Worm (Caenorhabditis elegans) whole organism, L4 larva: ENCODE measurements around the gene pyc-1.

Source experiments
- D1046.2 ChIP-seq: fragments of 200-800 bp; sonication (Bioruptor generic); IDR thresholded peaks from 2 replicates; pipeline ENCODE4 v1.3.6; 2022; ENCODE audit warnings: missing genetic modification characterization, missing compliant biosample characterization
- F10B5.3 ChIP-seq: sonication (generic microtip); optimal IDR thresholded peaks from 2 replicates; lab custom pipeline; 2016; ENCODE audit warnings: mild to moderate bottlenecking, missing genetic modification characterization, missing compliant biosample characterization
- F44E2.7 ChIP-seq: fragments of 200-800 bp; sonication (Bioruptor generic); IDR thresholded peaks from 2 replicates; pipeline ENCODE4 v2.1.2; 2022; ENCODE audit warnings: missing genetic modification characterization, missing compliant biosample characterization
- R02D3.7 ChIP-seq: fragments of 150-350 bp; sonication (generic microtip); optimal IDR thresholded peaks from 3 replicates; lab custom pipeline; 2014; ENCODE audit warnings: missing biosample characterization, missing genetic modification characterization
- T26A8.4 ChIP-seq: fragments of 200-800 bp; sonication (Bioruptor generic); IDR thresholded peaks from 2 replicates; pipeline ENCODE4 v1.3.6; 2022; ENCODE audit warnings: missing genetic modification characterization, missing compliant biosample characterization
- Y105C5A.15 ChIP-seq: fragments of 200-800 bp; sonication (Bioruptor generic); IDR thresholded peaks from 2 replicates; pipeline ENCODE4 v1.3.6; 2022; ENCODE audit warnings: missing genetic modification characterization, missing compliant biosample characterization
- Y48G9A.11 ChIP-seq: fragments of 200-800 bp; sonication (Bioruptor generic); IDR thresholded peaks from 2 replicates; pipeline ENCODE4 v1.3.6; 2022; ENCODE audit warnings: missing genetic modification reagents, missing genetic modification characterization, missing compliant biosample characterization
- aha-1 ChIP-seq: fragments of 150-350 bp; peaks from one replicate; lab custom pipeline; 2014; ENCODE audit warnings: missing biosample characterization, missing genetic modification characterization
- aly-2 ChIP-seq: sonication (generic microtip); optimal IDR thresholded peaks from 2 replicates; lab custom pipeline; 2018; ENCODE audit warnings: missing biosample characterization, missing genetic modification characterization
- ama-1 ChIP-seq: fragments of 150-350 bp; optimal IDR thresholded peaks from 2 replicates; lab custom pipeline; 2014; ENCODE audit warnings: inconsistent platforms, mixed read lengths
- arid-1 ChIP-seq: fragments of 200-800 bp; sonication (Bioruptor generic); conservative IDR thresholded peaks from 2 replicates; pipeline ENCODE4 v1.3.6; 2022; ENCODE audit warnings: missing genetic modification reagents, missing genetic modification characterization, missing compliant biosample characterization
- attf-4 ChIP-seq: sonication (generic microtip); optimal IDR thresholded peaks from 3 replicates; lab custom pipeline; 2017; ENCODE audit warnings: missing biosample characterization, missing genetic modification characterization
- ceh-82 ChIP-seq: sonication (generic microtip); optimal IDR thresholded peaks from 2 replicates; lab custom pipeline; 2017; ENCODE audit warnings: missing biosample characterization, missing genetic modification characterization
- ctbp-1 ChIP-seq: fragments of 200-800 bp; sonication (Bioruptor generic); IDR thresholded peaks from 2 replicates; pipeline ENCODE4 v1.3.6; 2022; ENCODE audit warnings: missing genetic modification reagents, missing genetic modification characterization, missing compliant biosample characterization
- daf-12 ChIP-seq: fragments of 150-350 bp; optimal IDR thresholded peaks from 2 replicates; lab custom pipeline; 2014; ENCODE audit warnings: missing biosample characterization, missing genetic modification reagents, missing genetic modification characterization
- daf-16 ChIP-seq, 3 experiments: sonication (generic microtip); optimal IDR thresholded peaks; 2 replicates each; lab custom pipeline; 2016 to 2017; ENCODE audit warnings: missing genetic modification characterization in 3 of 3, missing genetic modification reagents in 3 of 3, mild to moderate bottlenecking in 2 of 3, missing compliant biosample characterization in 2 of 3, missing biosample characterization in 1 of 3, moderate library complexity in 1 of 3
- daf-19 ChIP-seq: fragments of 200-800 bp; sonication (Bioruptor generic); conservative IDR thresholded peaks from 2 replicates; pipeline ENCODE4 v1.3.6; 2022; ENCODE audit warnings: missing genetic modification characterization, missing compliant biosample characterization
- daf-8 ChIP-seq: fragments of 200-800 bp; sonication (Bioruptor generic); IDR thresholded peaks from 2 replicates; pipeline ENCODE4 v1.3.6; 2022; ENCODE audit warnings: missing genetic modification characterization, missing compliant biosample characterization
- dmd-8 ChIP-seq: fragments of 200-800 bp; sonication (Bioruptor generic); IDR thresholded peaks from 2 replicates; pipeline ENCODE4 v1.3.6; 2022; ENCODE audit warnings: missing genetic modification characterization, missing compliant biosample characterization
- dpl-1 ChIP-seq: fragments of 150-350 bp; optimal IDR thresholded peaks from 2 replicates; lab custom pipeline; 2014; ENCODE audit warnings: missing biosample characterization, missing genetic modification reagents, missing genetic modification characterization
- dve-1 ChIP-seq: sonication (generic microtip); optimal IDR thresholded peaks from 2 replicates; lab custom pipeline; 2017; ENCODE audit warnings: antibody characterized with exemption, mild to moderate bottlenecking, missing genetic modification characterization, missing compliant biosample characterization; ENCODE audit not compliant: insufficient read depth
- gei-8 ChIP-seq: fragments of 200-800 bp; sonication (Bioruptor generic); optimal IDR thresholded peaks from 2 replicates; lab custom pipeline; 2018; ENCODE audit warnings: mild to moderate bottlenecking, missing genetic modification characterization, missing compliant biosample characterization
- hlh-11 ChIP-seq: fragments of 200-800 bp; sonication (Bioruptor generic); optimal IDR thresholded peaks from 2 replicates; lab custom pipeline; 2018; ENCODE audit warnings: mild to moderate bottlenecking, missing genetic modification characterization, missing compliant biosample characterization
- hlh-30 ChIP-seq: sonication (generic microtip); optimal IDR thresholded peaks from 2 replicates; lab custom pipeline; 2017; ENCODE audit warnings: antibody characterized with exemption, mild to moderate bottlenecking, missing genetic modification characterization, missing compliant biosample characterization; ENCODE audit not compliant: insufficient read depth
- hmg-1.1 ChIP-seq: fragments of 200-800 bp; sonication (Bioruptor generic); IDR thresholded peaks from 2 replicates; pipeline ENCODE4 v1.3.6; 2022; ENCODE audit warnings: missing genetic modification reagents, missing genetic modification characterization, missing compliant biosample characterization
- jun-1 ChIP-seq: fragments of 150-350 bp; optimal IDR thresholded peaks from 2 replicates; lab custom pipeline; 2014; ENCODE audit warnings: missing biosample characterization, missing genetic modification reagents, missing genetic modification characterization
- lin-1 ChIP-seq: fragments of 200-800 bp; sonication (Bioruptor generic); IDR thresholded peaks from 2 replicates; pipeline ENCODE4 v1.3.6; 2022; ENCODE audit warnings: missing genetic modification reagents, missing genetic modification characterization, missing compliant biosample characterization
- lin-13 ChIP-seq: fragments of 150-350 bp; optimal IDR thresholded peaks from 2 replicates; lab custom pipeline; 2014; ENCODE audit warnings: missing biosample characterization, missing genetic modification reagents, missing genetic modification characterization
- lin-15B ChIP-seq: fragments of 150-350 bp; sonication (generic microtip); optimal IDR thresholded peaks from 3 replicates; lab custom pipeline; 2014; ENCODE audit warnings: missing biosample characterization, missing genetic modification characterization
- madf-9 ChIP-seq: fragments of 200-800 bp; sonication (Bioruptor generic); conservative IDR thresholded peaks from 2 replicates; pipeline ENCODE4 v1.3.6; 2022; ENCODE audit warnings: missing genetic modification reagents, missing genetic modification characterization, missing compliant biosample characterization
- mep-1 ChIP-seq: fragments of 150-350 bp; sonication (generic microtip); optimal IDR thresholded peaks from 3 replicates; lab custom pipeline; 2014; ENCODE audit warnings: missing biosample characterization, missing genetic modification characterization
- mes-2 ChIP-seq: sonication (generic microtip); optimal IDR thresholded peaks from 2 replicates; lab custom pipeline; 2016; ENCODE audit warnings: missing genotype, mild to moderate bottlenecking, missing genetic modification characterization, missing compliant biosample characterization; ENCODE audit not compliant: poor library complexity, severe bottlenecking
- mxl-2 ChIP-seq: fragments of 200-800 bp; sonication (Bioruptor generic); conservative IDR thresholded peaks from 2 replicates; pipeline ENCODE4 v1.3.6; 2022; ENCODE audit warnings: missing genetic modification reagents, missing genetic modification characterization, missing compliant biosample characterization
- nhr-10 ChIP-seq: fragments of 150-350 bp; optimal IDR thresholded peaks from 2 replicates; lab custom pipeline; 2014; ENCODE audit warnings: missing biosample characterization, missing genetic modification characterization
- nhr-111 ChIP-seq: fragments of 200-800 bp; sonication (Bioruptor generic); optimal IDR thresholded peaks from 2 replicates; lab custom pipeline; 2018; ENCODE audit warnings: mild to moderate bottlenecking, missing genetic modification characterization, missing compliant biosample characterization
- nhr-25 ChIP-seq: sonication (generic microtip); optimal IDR thresholded peaks from 2 replicates; lab custom pipeline; 2017; ENCODE audit warnings: missing genetic modification characterization, mild to moderate bottlenecking, missing compliant biosample characterization, antibody characterized with exemption, moderate library complexity, borderline replicate concordance; ENCODE audit not compliant: insufficient read depth
- nhr-41 ChIP-seq: fragments of 200-800 bp; sonication (Bioruptor generic); IDR thresholded peaks from 2 replicates; pipeline ENCODE4 v1.3.6; 2022; ENCODE audit warnings: missing genetic modification reagents, missing genetic modification characterization, missing compliant biosample characterization
- nhr-42 ChIP-seq: fragments of 200-800 bp; sonication (Bioruptor generic); IDR thresholded peaks from 2 replicates; pipeline ENCODE4 v1.3.6; 2022; ENCODE audit warnings: missing genetic modification characterization, missing compliant biosample characterization
- nhr-48 ChIP-seq: sonication (generic microtip); optimal IDR thresholded peaks from 2 replicates; lab custom pipeline; 2016; ENCODE audit warnings: mild to moderate bottlenecking, missing genetic modification characterization, missing compliant biosample characterization
- nhr-76 ChIP-seq: fragments of 150-350 bp; optimal IDR thresholded peaks from 2 replicates; lab custom pipeline; 2014; ENCODE audit warnings: missing biosample characterization, missing genetic modification characterization
- pha-4 ChIP-seq, 2 experiments: fragments of 150-350 bp in 1 of 2; fragments of 200-800 bp in 1 of 2; sonication (Bioruptor generic) in 1 of 2; IDR thresholded peaks in 1 of 2; optimal IDR thresholded peaks in 1 of 2; 2 replicates each; pipeline versions ENCODE4 v1.3.6 to Lab custom; 2014 to 2022; ENCODE audit warnings: missing genetic modification characterization in 2 of 2, missing genetic modification reagents in 2 of 2, missing biosample characterization in 1 of 2, missing compliant biosample characterization in 1 of 2
- pqm-1 ChIP-seq: sonication (generic microtip); optimal IDR thresholded peaks from 2 replicates; lab custom pipeline; 2017; ENCODE audit warnings: missing biosample characterization, missing genetic modification characterization
- spr-3 ChIP-seq: fragments of 200-800 bp; sonication (Bioruptor generic); optimal IDR thresholded peaks from 2 replicates; lab custom pipeline; 2018; ENCODE audit warnings: mild to moderate bottlenecking, missing genetic modification characterization, missing compliant biosample characterization
- tag-97 ChIP-seq: fragments of 200-800 bp; sonication (Bioruptor generic); IDR thresholded peaks from 2 replicates; pipeline ENCODE4 v1.3.6; 2022; ENCODE audit warnings: missing genetic modification characterization, missing compliant biosample characterization
- tra-1 ChIP-seq: fragments of 200-800 bp; sonication (Bioruptor generic); IDR thresholded peaks from 2 replicates; pipeline ENCODE4 v1.3.6; 2022; ENCODE audit warnings: missing genetic modification reagents, missing genetic modification characterization, missing compliant biosample characterization
- vab-7 ChIP-seq: fragments of 200-800 bp; sonication (Bioruptor generic); IDR thresholded peaks from 2 replicates; pipeline ENCODE4 v1.3.6; 2022; ENCODE audit warnings: missing genetic modification reagents, missing genetic modification characterization, missing compliant biosample characterization
- zfp-3 ChIP-seq: fragments of 200-800 bp; sonication (Bioruptor generic); conservative IDR thresholded peaks from 2 replicates; pipeline ENCODE4 v1.3.6; 2022; ENCODE audit warnings: missing genetic modification reagents, missing genetic modification characterization, missing compliant biosample characterization
- zip-11 ChIP-seq: fragments of 200-800 bp; sonication (Bioruptor generic); IDR thresholded peaks from 2 replicates; pipeline ENCODE4 v1.3.6; 2022; ENCODE audit warnings: missing genetic modification characterization, missing compliant biosample characterization
- zip-2 ChIP-seq: fragments of 150-350 bp; optimal IDR thresholded peaks from 2 replicates; lab custom pipeline; 2014; ENCODE audit warnings: missing biosample characterization, missing genetic modification characterization
- ztf-7 ChIP-seq: fragments of 150-350 bp; optimal IDR thresholded peaks from 2 replicates; lab custom pipeline; 2014; ENCODE audit warnings: missing biosample characterization, missing genetic modification characterization

pyc-1 gene

DNA sequence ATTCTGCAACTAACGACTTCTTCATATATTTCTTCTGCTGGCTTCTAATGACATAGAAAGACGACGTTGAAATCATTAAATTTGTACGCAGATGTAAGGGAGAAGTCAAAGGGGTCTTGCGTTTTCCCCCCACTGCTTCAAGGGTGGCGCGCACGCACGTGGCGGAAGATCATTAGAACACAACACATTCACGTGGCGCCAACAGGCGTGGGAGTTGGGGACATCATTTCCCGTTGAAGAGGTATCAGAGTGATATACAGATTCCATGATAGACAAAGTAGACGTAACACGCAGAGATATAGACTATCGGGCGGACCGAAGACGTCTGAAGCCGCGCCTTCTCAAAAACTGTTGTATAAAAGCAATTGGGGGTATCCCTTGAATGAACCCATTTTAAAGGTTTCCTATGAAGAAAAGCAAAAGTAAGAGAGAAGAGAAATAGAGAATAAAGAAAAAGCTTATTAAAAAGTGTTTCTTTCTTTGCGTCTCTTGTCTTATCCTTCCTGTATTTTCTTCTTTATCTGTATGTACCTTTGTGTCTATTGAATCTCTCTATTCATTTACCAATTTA is 23.0 kb downstream of the pyc-1 start (continued):
- TF ChIP-seq jun-1 (tag; lab: Kevin White, UChicago) (peak; percentile 49), zip-2 (tag; lab: Kevin White, UChicago) (no peak), dmd-8 (no peak), nhr-76 (no peak), aha-1 (tag; lab: Kevin White, UChicago) (no peak), mxl-2 (peak; percentile 94), mep-1 (tag; lab: Kevin White, UChicago) (peak; percentile 49), lin-13 (no peak), vab-7 (GFP tag; lab: Robert Waterston, UW) (no peak), daf-8 (GFP tag; lab: Robert Waterston, UW) (no peak), hlh-30 (tag; lab: Kevin White, UChicago) (peak; percentile 82), nhr-42 (no peak), Y105C5A.15 (GFP tag; lab: Robert Waterston, UW) (no peak), ztf-7 (no peak), nhr-48 (tag; lab: Kevin White, UChicago) (peak; percentile 99), gei-8 (peak; percentile 11), ama-1 (lab: Kevin White, UChicago) (no peak), Y48G9A.11 (GFP tag; lab: Robert Waterston, UW) (no peak), nhr-111 (GFP tag; lab: Kevin White, UChicago) (no peak), dpl-1 (GFP tag; lab: Kevin White, UChicago) (peak; percentile 13), ctbp-1 (GFP tag; lab: Robert Waterston, UW) (peak; percentile 74), nhr-25 (tag; lab: Kevin White, UChicago) (peak; percentile 72), lin-15B (tag; lab: Kevin White, UChicago) (no peak), daf-19 (no peak), R02D3.7 (tag; lab: Kevin White, UChicago) (no peak), zip-11 (GFP tag; lab: Robert Waterston, UW) (no peak), hlh-11 (tag; lab: Kevin White, UChicago) (peak; percentile 94), attf-4 (no peak), zfp-3 (no peak), nhr-10 (tag; lab: Kevin White, UChicago) (peak; percentile 28), lin-1 (GFP tag; lab: Robert Waterston, UW) (no peak; the same call in 1 of the 2 replicates), dve-1 (tag; lab: Kevin White, UChicago) (no peak), T26A8.4 (GFP tag; lab: Robert Waterston, UW) (peak; percentile 59), aly-2 (tag; lab: Kevin White, UChicago) (no peak), arid-1 (GFP tag; lab: Robert Waterston, UW) (no peak), daf-12 (tag; lab: Kevin White, UChicago) (no peak), tra-1 (GFP tag; lab: Robert Waterston, UW) (peak; percentile 74), pqm-1 (tag; lab: Kevin White, UChicago) (no peak), tag-97 (GFP tag; lab: Robert Waterston, UW) (no peak), pha-4 (GFP tag; IDR thresholded peaks at IDR 0.05; lab: Robert Waterston, UW) (no peak), pha-4 (tag; optimal IDR thresholded peaks at IDR 0.05; lab: Kevin White, UChicago) (no peak), mes-2 (no peak), daf-16 (GFP tag; optimal IDR thresholded peaks at IDR 0.05; lab: Kevin White, UChicago) (no peak), daf-16 (tag; optimal IDR thresholded peaks at IDR 0.05; lab: Kevin White, UChicago) (no peak), ceh-82 (tag; lab: Kevin White, UChicago) (no peak), madf-9 (GFP tag; lab: Robert Waterston, UW) (no peak), hmg-1.1 (GFP tag; lab: Robert Waterston, UW) (0 out of 2 replicates have a peak, but pooled peaks have one; percentile 34), spr-3 (GFP tag; lab: Kevin White, UChicago) (no peak), D1046.2 (GFP tag; lab: Robert Waterston, UW) (no peak), F10B5.3 (tag; lab: Kevin White, UChicago) (no peak), nhr-41 (peak; percentile 44; the same call in 1 of the 2 replicates), F44E2.7 (GFP tag; lab: Robert Waterston, UW) (no peak)
